Fruit fly (Drosophila melanogaster): Measurements from ENCODE around the gene heca.

Gene heca

DNA sequence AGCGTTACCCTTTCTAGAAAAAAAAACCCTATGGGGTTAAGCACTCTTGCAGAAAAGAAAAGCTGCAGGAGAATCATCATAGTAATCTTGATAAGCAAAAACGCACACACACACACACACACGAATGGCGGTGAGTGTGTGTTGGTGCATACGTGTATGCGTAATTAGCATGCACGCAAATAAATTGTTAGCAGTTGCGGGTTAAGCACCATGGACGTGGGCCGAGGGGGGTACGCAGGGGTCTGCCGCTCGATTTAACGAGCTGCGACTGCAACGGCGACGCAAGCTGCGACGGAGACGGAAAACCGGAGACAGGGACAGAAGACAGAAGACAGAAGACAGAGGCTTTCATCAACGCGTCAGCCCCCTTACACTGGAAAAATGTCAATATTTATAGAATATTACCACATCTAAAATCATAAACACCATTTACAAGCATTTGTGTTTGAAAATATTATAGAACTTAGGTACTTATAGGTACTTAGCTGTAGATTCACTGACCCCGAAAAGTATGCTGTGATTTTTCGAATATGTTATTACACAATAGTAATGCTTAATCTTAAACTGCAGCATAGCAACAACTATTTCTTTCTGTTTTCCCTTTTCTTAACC is 13.0 kb upstream of the heca start (continued):
- TF ChIP-seq Sox14 (GFP tag; optimal IDR thresholded peaks at IDR 0.05) (peak; percentile 49), CG15336 (GFP tag; IDR thresholded peaks at IDR 0.05) (peak; percentile 53), Met (GFP tag; optimal IDR thresholded peaks at IDR 0.05) (no peak), Hr39 (GFP tag; optimal IDR thresholded peaks at IDR 0.05) (no peak), Sox15 (GFP tag; optimal IDR thresholded peaks at IDR 0.05) (no peak), CG6792 (GFP tag; optimal IDR thresholded peaks at IDR 0.05) (no peak), Eip75B (GFP tag; optimal IDR thresholded peaks at IDR 0.05) (no peak), CG11902 (GFP tag; optimal IDR thresholded peaks at IDR 0.05) (no peak), fd85E (GFP tag; optimal IDR thresholded peaks at IDR 0.05) (no peak), Ets21C (GFP tag; optimal IDR thresholded peaks at IDR 0.05) (no peak), CG10669 (GFP tag; optimal IDR thresholded peaks at IDR 0.05) (no peak), salr (GFP tag; optimal IDR thresholded peaks at IDR 0.05) (peak in 1 of 2 experiments; percentile 12), vri (GFP tag; optimal IDR thresholded peaks at IDR 0.05) (no peak), CG10631 (GFP tag; optimal IDR thresholded peaks at IDR 0.05) (no peak), CG6808 (GFP tag; optimal IDR thresholded peaks at IDR 0.05) (no peak)

DNA sequence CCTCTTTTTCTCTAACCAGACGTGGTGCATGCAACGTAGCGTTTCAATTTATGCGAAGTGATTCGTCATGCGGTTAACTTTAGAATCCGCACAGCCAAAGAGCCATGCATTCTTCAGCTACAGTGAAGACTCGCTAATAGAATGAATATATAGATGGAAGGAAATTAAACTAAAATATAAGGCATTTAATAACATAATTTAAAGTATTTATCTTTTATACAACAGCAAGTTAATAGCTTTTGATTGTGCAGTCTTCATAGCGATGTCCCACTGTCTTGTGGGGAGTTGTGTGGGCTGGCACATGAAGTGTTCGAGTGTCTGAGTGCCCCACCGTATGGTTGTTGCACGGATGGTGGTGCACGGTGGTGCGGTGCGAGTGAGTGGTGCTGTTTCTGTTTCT is 12.3 kb upstream of the heca start:
- TF ChIP-seq vri (GFP tag; optimal IDR thresholded peaks at IDR 0.05) (peak; percentile 83), CG11294 (GFP tag; IDR thresholded peaks at IDR 0.05) (peak; percentile 94), CG6808 (GFP tag; optimal IDR thresholded peaks at IDR 0.05) (peak; percentile 96), Gug (GFP tag; IDR thresholded peaks at IDR 0.05) (peak; percentile 96), CG4318 (GFP tag; optimal IDR thresholded peaks at IDR 0.05) (peak; percentile 88), ss (GFP tag; optimal IDR thresholded peaks at IDR 0.05) (peak; percentile 94 to 97), CG16779 (tag; optimal IDR thresholded peaks at IDR 0.05) (peak; percentile 75), esn (GFP tag; optimal IDR thresholded peaks at IDR 0.05) (peak; percentile 89), CG3919 (GFP tag; optimal IDR thresholded peaks at IDR 0.05) (peak; percentile 94), dsx (GFP tag; optimal IDR thresholded peaks at IDR 0.05; ENCODE audit: poor library complexity, severe bottlenecking) (peak; percentile 96), CG6276 (GFP tag; optimal IDR thresholded peaks at IDR 0.05) (peak; percentile 79), Ets21C (GFP tag; optimal IDR thresholded peaks at IDR 0.05) (peak; percentile 66), CG34406 (GFP tag; optimal IDR thresholded peaks at IDR 0.05) (peak; percentile 91), eg (GFP tag; IDR thresholded peaks at IDR 0.05) (peak; percentile 97), Met (GFP tag; optimal IDR thresholded peaks at IDR 0.05) (peak; percentile 87), fd85E (GFP tag; optimal IDR thresholded peaks at IDR 0.05) (peak; percentile 66), CG31627 (GFP tag; optimal IDR thresholded peaks at IDR 0.05) (peak; percentile 81), Lpt (GFP tag; optimal IDR thresholded peaks at IDR 0.05) (peak; percentile 88), Ets96B (tag; optimal IDR thresholded peaks at IDR 0.05) (peak; percentile 95), CG6854 (GFP tag; optimal IDR thresholded peaks at IDR 0.05) (peak; percentile 61), Sox14 (GFP tag; optimal IDR thresholded peaks at IDR 0.05) (peak; percentile 94), CG32006 (GFP tag; optimal IDR thresholded peaks at IDR 0.05) (peak; percentile 94), Eip93F (GFP tag; optimal IDR thresholded peaks at IDR 0.05) (peak; percentile 65), CG1621 (tag; optimal IDR thresholded peaks at IDR 0.05) (peak; percentile 96), Hr38 (GFP tag; optimal IDR thresholded peaks at IDR 0.05) (peak; percentile 40), cyc (GFP tag; optimal IDR thresholded peaks at IDR 0.05) (peak; percentile 84), CG10631 (GFP tag; optimal IDR thresholded peaks at IDR 0.05) (peak; percentile 98), pdm3 (GFP tag; optimal IDR thresholded peaks at IDR 0.05) (peak; percentile 95), CG8632 (GFP tag; optimal IDR thresholded peaks at IDR 0.05) (peak; percentile 87), achi (GFP tag; optimal IDR thresholded peaks at IDR 0.05) (peak; percentile 92), Blimp-1 (GFP tag; optimal IDR thresholded peaks at IDR 0.05) (peak; percentile 47), CG8119 (GFP tag; IDR thresholded peaks at IDR 0.05) (peak; percentile 96), Sox102F (GFP tag; optimal IDR thresholded peaks at IDR 0.05) (peak; percentile 87), CG11762 (GFP tag; optimal IDR thresholded peaks at IDR 0.05; ENCODE audit: insufficient read depth) (peak; percentile 86), CG15336 (GFP tag; IDR thresholded peaks at IDR 0.05) (peak; percentile 97), acj6 (GFP tag; optimal IDR thresholded peaks at IDR 0.05) (peak; percentile 96), CG9139 (GFP tag; optimal IDR thresholded peaks at IDR 0.05) (peak; percentile 93), Hr4 (GFP tag; optimal IDR thresholded peaks at IDR 0.05) (peak; percentile 96), salr (GFP tag; optimal IDR thresholded peaks at IDR 0.05) (peak; percentile 94 to 97), Smox (GFP tag; optimal IDR thresholded peaks at IDR 0.05) (peak; percentile 85), svp (GFP tag) (peak; percentile 90), fd59A (GFP tag; optimal IDR thresholded peaks at IDR 0.05) (peak; percentile 97)

Measured in whole organism, prepupa.